Fruit fly (Drosophila melanogaster): ENCODE results near the gene CG16723.

DNA sequence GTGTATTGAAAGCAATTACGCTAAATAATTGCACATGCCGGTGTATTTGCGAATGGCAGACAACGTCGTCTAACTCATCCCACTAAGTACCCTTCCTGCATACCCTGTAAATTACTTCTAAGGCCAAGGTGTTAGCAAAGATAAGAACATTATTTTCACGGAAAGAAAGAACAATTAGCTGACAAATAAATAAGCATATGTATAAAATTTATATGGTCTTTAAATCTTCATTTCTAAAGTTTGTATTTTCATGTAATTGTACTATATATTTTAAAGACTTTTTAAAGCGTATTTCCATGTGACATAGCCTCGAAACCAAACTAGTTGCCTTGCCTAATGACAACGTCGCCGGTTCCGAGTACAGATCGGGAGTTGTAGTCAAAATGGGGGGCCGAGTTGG lies 41.2 kb upstream of the CG16723 start:
- no peak for TF ChIP-seq CG8478 (optimal IDR thresholded peaks at IDR 0.05)
- no peak for TF ChIP-seq CTCF (optimal IDR thresholded peaks at IDR 0.05)
